Fruit fly (Drosophila melanogaster) whole organism, larva: ENCODE measurements around the gene CG12116.

Experiments
- noc ChIP-seq: fragments of 200-800 bp; sonication (Bioruptor generic); optimal IDR thresholded peaks from 3 replicates; lab custom pipeline; 2019; ENCODE audit warnings: missing biosample characterization, mild to moderate bottlenecking, missing genetic modification characterization, moderate library complexity

Gene CG12116

DNA sequence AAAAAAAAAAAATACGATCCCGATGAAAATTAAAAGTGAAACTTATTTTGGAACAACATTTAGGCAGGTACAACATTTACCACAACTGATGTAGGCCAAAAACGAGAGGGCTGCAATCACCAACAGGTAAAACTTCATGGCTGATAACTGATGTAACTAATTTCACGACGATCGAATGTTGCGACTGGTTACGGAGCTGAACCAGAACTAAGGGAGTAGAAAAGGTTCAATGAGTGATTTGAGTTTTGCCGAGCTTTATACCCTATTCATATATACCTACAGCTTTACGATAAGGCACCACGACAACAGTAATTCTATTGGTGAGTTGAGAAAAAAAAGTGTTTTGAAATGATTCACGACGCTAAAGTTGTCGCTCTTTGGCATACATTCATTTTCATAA, 8.1 kb downstream of the CG12116 start, which contains the start of gene CG15347:
Gene CG15347, minus strand, starts transcription at position 213 of the 400 bp plus-strand sequence.
- TF ChIP-seq noc (tag; lab: Kevin White, UChicago), result no peak

DNA sequence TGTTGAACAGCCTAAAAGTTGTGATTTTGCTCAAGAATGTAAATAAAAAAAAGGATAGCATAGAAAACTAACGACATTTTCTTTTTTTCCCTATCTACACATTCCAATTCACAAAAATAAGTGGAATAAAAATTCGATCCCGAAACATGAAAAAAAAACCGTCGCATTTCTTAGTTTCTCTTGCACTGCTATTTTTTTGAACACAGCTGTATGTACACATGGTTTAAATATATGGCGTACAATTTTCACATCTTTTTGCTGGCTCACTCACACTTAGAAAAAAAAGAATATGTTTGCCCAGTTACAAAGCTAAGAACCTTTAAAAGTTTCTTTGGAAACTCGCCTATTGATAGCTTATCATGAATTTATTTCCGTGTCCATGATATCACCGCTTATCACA, 8.6 kb downstream of the CG12116 start:
- no peak for TF ChIP-seq noc (tag; lab: Kevin White, UChicago)

dm6 chrX:8459452-8460040, 9.3 kb downstream of the CG12116 start:
- no peak for TF ChIP-seq noc (tag; lab: Kevin White, UChicago)

dm6 chrX:8457532-8457931, 11.3 kb downstream of the CG12116 start, which contains the start of gene CG32713:
Gene CG32713 (minus strand): TSS chrX:8457632.
- no peak for TF ChIP-seq noc (tag; lab: Kevin White, UChicago)

DNA sequence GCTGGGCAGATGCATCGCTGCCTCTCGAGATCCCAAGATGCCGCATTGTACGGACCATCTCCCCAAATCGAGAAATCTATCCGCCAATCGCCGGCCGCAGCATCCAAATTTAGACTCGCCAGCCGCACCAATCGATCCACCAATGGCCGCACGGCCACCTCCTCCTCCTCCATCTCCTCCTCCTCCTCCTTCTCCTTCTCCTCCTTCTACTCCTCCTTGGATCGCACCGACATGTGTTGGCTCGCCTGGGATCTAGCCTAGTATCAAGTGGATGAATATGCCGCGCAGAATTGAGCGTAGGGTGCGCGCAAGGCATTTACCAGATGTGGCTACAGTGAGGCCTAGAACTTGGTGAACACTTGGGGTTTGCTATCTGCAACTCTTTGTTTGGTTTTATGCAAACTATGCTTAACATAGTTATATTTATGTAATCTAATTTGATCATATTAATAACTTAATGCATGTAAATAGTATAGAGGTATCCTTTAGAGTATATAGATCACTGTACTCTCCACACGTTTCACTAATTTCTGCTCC, 13.7 kb downstream of the CG12116 start, which contains the start of gene org-1:
Gene org-1, minus strand, starts transcription at position 51 of the 537 bp plus-strand sequence.
- peak; percentile 27 for TF ChIP-seq noc (tag; lab: Kevin White, UChicago)

DNA sequence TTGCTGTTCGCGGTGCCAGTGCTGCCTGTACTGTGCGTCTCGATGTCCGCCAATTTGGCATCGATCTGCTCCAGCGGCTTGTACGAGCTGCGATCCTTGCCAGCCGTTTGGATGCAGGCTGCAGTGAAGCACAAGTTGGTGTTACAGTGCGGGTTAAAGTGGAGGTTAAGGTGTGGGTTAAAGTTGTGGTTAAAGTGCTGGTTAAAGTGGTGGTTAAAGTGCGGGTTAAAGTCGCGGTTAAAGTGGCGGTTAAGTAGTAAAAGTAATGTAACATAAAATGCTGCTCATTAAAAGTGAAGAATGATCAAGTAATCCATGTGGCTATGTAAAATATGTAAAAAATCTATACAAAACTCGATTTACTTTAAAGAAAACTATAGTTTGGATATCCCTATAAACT, 16.6 kb downstream of the CG12116 start:
- no peak for TF ChIP-seq noc (tag; lab: Kevin White, UChicago)

- TF ChIP-seq noc (tag; lab: Kevin White, UChicago), result peak; percentile 30
Measured at dm6 chrX:8450214-8450904, 18.5 kb downstream of the CG12116 start.

DNA sequence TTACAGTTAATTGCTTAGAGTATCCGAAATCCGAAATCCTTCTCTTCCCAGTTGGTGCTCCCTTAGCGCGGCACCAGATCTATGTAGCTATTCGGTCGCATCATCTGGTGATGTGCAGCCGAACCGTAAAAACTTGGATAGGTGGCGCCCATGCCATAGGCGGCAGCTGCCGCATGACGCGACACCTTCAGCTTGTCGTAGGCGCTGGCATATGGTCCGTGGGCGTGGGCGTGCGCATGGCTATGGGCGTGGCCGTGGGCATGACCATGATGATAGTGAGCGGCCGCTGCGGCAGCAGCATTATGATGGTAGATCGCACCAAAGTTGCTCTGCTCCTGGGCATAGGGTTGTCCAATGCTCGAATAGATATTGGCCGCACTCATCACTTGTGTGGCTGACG, 20.6 kb downstream of the CG12116 start:
- TF ChIP-seq noc (tag; lab: Kevin White, UChicago), result no peak

DNA sequence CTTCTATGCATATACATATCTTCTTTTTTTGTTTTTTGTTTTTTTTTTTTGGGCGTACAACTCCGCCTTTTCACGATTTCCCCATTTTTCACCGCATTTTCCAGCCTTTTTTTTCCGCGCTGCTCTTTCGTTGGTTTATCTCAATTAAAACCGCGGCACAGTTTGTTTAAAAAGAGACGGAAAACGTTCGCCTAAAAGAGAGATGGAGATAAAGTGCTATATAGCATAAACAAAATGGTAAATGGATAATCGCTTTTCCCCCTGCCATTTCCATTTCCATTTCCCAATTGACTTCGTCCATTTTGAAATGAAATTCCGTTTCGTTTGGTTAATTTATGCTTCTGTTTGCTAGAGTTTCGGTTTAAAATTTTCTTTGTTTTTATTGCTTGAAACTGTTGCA, 21.6 kb downstream of the CG12116 start:
- TF ChIP-seq noc (tag; lab: Kevin White, UChicago), result no peak

DNA sequence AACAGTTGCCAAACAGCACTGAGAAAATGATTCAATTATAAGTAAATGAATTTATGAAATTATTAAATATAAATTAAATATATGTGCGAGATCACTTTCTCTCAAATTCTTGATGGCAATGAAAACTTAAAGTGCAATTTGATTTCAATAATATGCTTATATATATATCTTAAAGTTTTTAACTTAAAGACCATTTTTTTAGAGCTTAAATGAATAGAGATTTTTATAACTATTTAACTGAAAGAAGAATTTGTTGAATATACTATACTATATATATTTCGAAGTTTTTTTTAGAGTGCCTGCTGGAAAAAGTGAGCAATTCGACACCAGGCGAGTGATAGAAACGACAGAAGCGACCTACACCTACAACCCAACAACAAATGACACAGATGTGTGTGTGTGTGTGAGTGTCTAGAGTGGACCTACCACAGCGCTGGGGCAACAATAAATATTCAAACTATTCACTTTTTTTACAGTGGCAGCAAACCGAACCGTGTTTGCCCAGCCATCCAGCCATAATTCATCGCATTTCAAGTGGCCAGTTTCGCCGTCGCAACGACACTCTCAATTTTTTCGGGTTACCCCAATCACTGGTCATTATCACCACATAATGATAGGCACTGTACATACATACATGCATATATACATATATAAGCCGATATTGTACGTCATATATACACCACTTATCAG, 23.8 kb downstream of the CG12116 start:
- no peak for TF ChIP-seq noc (tag; lab: Kevin White, UChicago)

DNA sequence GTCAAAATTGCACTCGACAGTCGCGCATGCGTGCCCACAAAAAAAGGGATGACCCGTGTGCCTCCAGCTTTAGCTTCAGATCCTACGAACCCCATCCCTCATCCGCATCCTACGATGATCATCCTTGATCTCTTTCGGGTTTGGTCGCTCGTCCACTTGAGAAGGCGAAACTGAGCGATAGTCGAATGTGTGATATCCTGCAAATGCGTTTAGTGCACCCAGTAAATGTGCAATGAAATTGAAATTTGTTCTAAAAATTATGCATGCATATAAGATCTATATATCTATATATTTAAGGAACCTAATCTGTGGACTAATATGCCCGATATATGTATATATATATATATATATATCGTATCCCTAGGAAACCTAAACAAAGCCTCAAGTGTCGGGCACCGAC, 24.5 kb downstream of the CG12116 start:
- TF ChIP-seq noc (tag; lab: Kevin White, UChicago), result no peak

dm6 chrX:8442912-8443311, 25.9 kb downstream of the CG12116 start:
- no peak for TF ChIP-seq noc (tag; lab: Kevin White, UChicago)

- no peak for TF ChIP-seq noc (tag; lab: Kevin White, UChicago)
Measured at dm6 chrX:8442161-8442560, 26.7 kb downstream of the CG12116 start, which contains the start of gene CG12123. Gene CG12123 (minus strand): TSS chrX:8442348.

dm6 chrX:8437285-8438110, 31.3 kb downstream of the CG12116 start, which contains the start of gene Miga:
Gene Miga (minus strand): TSS chrX:8437820.
- TF ChIP-seq noc (tag; lab: Kevin White, UChicago), result no peak

DNA sequence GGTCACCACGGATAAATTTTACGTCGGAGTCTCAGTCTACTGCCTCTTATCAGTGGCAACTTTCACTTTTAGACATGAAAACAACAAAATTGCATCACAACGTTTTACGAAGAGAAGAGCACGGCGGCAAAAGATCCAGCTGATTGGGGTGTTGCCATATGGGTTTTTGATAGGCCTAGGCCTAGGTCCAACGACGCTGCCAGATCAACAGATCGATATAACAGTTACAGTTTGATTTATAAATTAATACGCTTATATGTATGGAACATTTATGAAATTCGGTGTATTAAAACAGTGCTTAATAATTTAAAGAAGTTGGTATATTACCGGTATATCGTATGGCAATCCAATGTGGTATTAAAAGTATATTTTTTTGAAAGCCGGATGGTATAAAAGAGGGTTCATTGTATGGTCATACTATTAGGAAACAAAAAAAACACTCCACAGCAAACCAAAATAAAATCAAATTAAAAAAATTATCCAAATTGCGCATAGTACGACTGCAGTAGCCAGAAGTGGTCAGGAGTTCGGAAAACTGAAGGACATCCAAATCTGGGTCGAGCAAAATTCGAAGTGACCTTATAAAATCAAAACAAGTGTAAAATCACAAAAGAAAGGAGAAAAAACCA, 32.0 kb downstream of the CG12116 start, which contains the start of gene CG1440:
Gene CG1440, plus strand, starts transcription at position 402 of the 629 bp plus-strand sequence.
- no peak for TF ChIP-seq noc (tag; lab: Kevin White, UChicago)
